Worm (Caenorhabditis elegans) whole organism, late embryonic: ENCODE results near the gene sdz-7.

Source experiments
- C38D4.7 ChIP-seq: fragments of 200-800 bp; sonication (Bioruptor generic); optimal IDR thresholded peaks from 2 replicates; lab custom pipeline; 2018; ENCODE audit warnings: mild to moderate bottlenecking, missing genetic modification characterization, moderate library complexity, missing compliant biosample characterization
- F13H6.1 ChIP-seq: sonication (generic microtip); optimal IDR thresholded peaks from 2 replicates; lab custom pipeline; 2016; ENCODE audit warnings: missing genetic modification characterization, missing compliant biosample characterization
- K02D7.2 ChIP-seq: sonication (generic microtip); optimal IDR thresholded peaks from 2 replicates; lab custom pipeline; 2017; ENCODE audit warnings: mild to moderate bottlenecking, missing genetic modification characterization, missing compliant biosample characterization
- K09A11.1 ChIP-seq: sonication (generic microtip); optimal IDR thresholded peaks from 2 replicates; lab custom pipeline; 2017; ENCODE audit warnings: antibody characterized with exemption, mild to moderate bottlenecking, missing genetic modification characterization, missing compliant biosample characterization; ENCODE audit not compliant: insufficient read depth
- Y22D7AL.16 ChIP-seq: sonication (generic microtip); optimal IDR thresholded peaks from 2 replicates; lab custom pipeline; 2016; ENCODE audit warnings: missing genetic modification characterization, missing compliant biosample characterization
- ama-1 ChIP-seq: fragments of 150-350 bp; optimal IDR thresholded peaks from 2 replicates; lab custom pipeline; 2014
- ceh-14 ChIP-seq: sonication (generic microtip); optimal IDR thresholded peaks from 2 replicates; lab custom pipeline; 2016; ENCODE audit warnings: missing genotype, missing genetic modification characterization, missing compliant biosample characterization
- ceh-18 ChIP-seq: sonication (generic microtip); optimal IDR thresholded peaks from 2 replicates; lab custom pipeline; 2016; ENCODE audit warnings: missing genetic modification characterization, missing compliant biosample characterization
- ceh-2 ChIP-seq: sonication (generic microtip); optimal IDR thresholded peaks from 2 replicates; lab custom pipeline; 2016; ENCODE audit warnings: missing genotype, missing genetic modification characterization, missing compliant biosample characterization
- ceh-22 ChIP-seq: sonication (generic microtip); optimal IDR thresholded peaks from 2 replicates; lab custom pipeline; 2017; ENCODE audit warnings: missing biosample characterization, missing genetic modification characterization
- ceh-30 ChIP-seq: fragments of 150-350 bp; optimal IDR thresholded peaks from 2 replicates; lab custom pipeline; 2014; ENCODE audit warnings: missing biosample characterization, missing genetic modification characterization
- ceh-31 ChIP-seq: sonication (generic microtip); optimal IDR thresholded peaks from 2 replicates; lab custom pipeline; 2016; ENCODE audit warnings: missing genetic modification characterization, missing compliant biosample characterization
- ceh-34 ChIP-seq: sonication (generic microtip); optimal IDR thresholded peaks from 2 replicates; lab custom pipeline; 2016; ENCODE audit warnings: mild to moderate bottlenecking, missing genetic modification characterization, missing compliant biosample characterization
- ceh-45 ChIP-seq: fragments of 200-800 bp; sonication (Bioruptor generic); IDR thresholded peaks from 2 replicates; pipeline ENCODE4 v1.3.6; 2022; ENCODE audit warnings: missing genetic modification reagents, missing genetic modification characterization, missing compliant biosample characterization
- ceh-6 ChIP-seq: fragments of 200-800 bp; sonication (Bioruptor generic); optimal IDR thresholded peaks from 2 replicates; lab custom pipeline; 2018; ENCODE audit warnings: mild to moderate bottlenecking, missing genetic modification characterization, missing compliant biosample characterization
- ceh-9 ChIP-seq: sonication (generic microtip); optimal IDR thresholded peaks from 2 replicates; lab custom pipeline; 2016; ENCODE audit warnings: mild to moderate bottlenecking, missing genetic modification characterization, inconsistent platforms, missing compliant biosample characterization
- che-1 ChIP-seq: sonication (generic microtip); optimal IDR thresholded peaks from 2 replicates; lab custom pipeline; 2016; ENCODE audit warnings: mild to moderate bottlenecking, missing genetic modification characterization, missing compliant biosample characterization
- dve-1 ChIP-seq: sonication (generic microtip); optimal IDR thresholded peaks from 2 replicates; lab custom pipeline; 2017; ENCODE audit warnings: antibody characterized with exemption, mild to moderate bottlenecking, missing genetic modification characterization, missing compliant biosample characterization
- elt-2 ChIP-seq: sonication (generic microtip); optimal IDR thresholded peaks from 2 replicates; lab custom pipeline; 2016; ENCODE audit warnings: missing genetic modification reagents, missing genetic modification characterization, missing compliant biosample characterization
- elt-4 ChIP-seq: sonication (generic microtip); optimal IDR thresholded peaks from 2 replicates; lab custom pipeline; 2016; ENCODE audit warnings: missing genetic modification characterization, missing compliant biosample characterization
- fax-1 ChIP-seq: sonication (generic microtip); optimal IDR thresholded peaks from 2 replicates; lab custom pipeline; 2016; ENCODE audit warnings: missing genotype, missing genetic modification characterization, missing compliant biosample characterization
- gmeb-2 ChIP-seq: sonication (generic microtip); optimal IDR thresholded peaks from 2 replicates; lab custom pipeline; 2016; ENCODE audit warnings: missing genetic modification characterization, inconsistent platforms, missing compliant biosample characterization
- hlh-13 ChIP-seq: fragments of 200-800 bp; sonication (Bioruptor generic); optimal IDR thresholded peaks from 2 replicates; lab custom pipeline; 2018; ENCODE audit warnings: mild to moderate bottlenecking, missing genetic modification characterization, missing compliant biosample characterization
- hlh-30 ChIP-seq: sonication (generic microtip); optimal IDR thresholded peaks from 2 replicates; lab custom pipeline; 2017; ENCODE audit warnings: antibody characterized with exemption, missing genetic modification characterization, missing compliant biosample characterization; ENCODE audit not compliant: insufficient read depth
- mec-3 ChIP-seq: sonication (generic microtip); optimal IDR thresholded peaks from 2 replicates; lab custom pipeline; 2016; ENCODE audit warnings: borderline replicate concordance, missing genetic modification characterization, missing compliant biosample characterization
- nfya-1 ChIP-seq: sonication (generic microtip); optimal IDR thresholded peaks from 2 replicates; lab custom pipeline; 2017; ENCODE audit warnings: missing genetic modification characterization, mild to moderate bottlenecking, missing compliant biosample characterization, antibody characterized with exemption, moderate library complexity
- odd-2 ChIP-seq: sonication (generic microtip); optimal IDR thresholded peaks from 2 replicates; lab custom pipeline; 2017; ENCODE audit warnings: antibody characterized with exemption, mild to moderate bottlenecking, missing genetic modification characterization, missing compliant biosample characterization
- pag-3 ChIP-seq: sonication (generic microtip); optimal IDR thresholded peaks from 2 replicates; lab custom pipeline; 2016; ENCODE audit warnings: missing compliant biosample characterization, missing genetic modification characterization, borderline replicate concordance
- rnt-1 ChIP-seq: sonication (generic microtip); optimal IDR thresholded peaks from 2 replicates; lab custom pipeline; 2016; ENCODE audit warnings: missing genetic modification characterization, missing compliant biosample characterization
- sdc-2 ChIP-seq: sonication (generic microtip); optimal IDR thresholded peaks from 2 replicates; lab custom pipeline; 2016; ENCODE audit warnings: missing genotype, missing genetic modification characterization, missing compliant biosample characterization
- tbx-2 ChIP-seq: sonication (generic microtip); optimal IDR thresholded peaks from 2 replicates; lab custom pipeline; 2016; ENCODE audit warnings: missing genetic modification characterization, missing compliant biosample characterization
- ttx-3 ChIP-seq: sonication (generic microtip); optimal IDR thresholded peaks from 2 replicates; lab custom pipeline; 2016; ENCODE audit warnings: missing genetic modification reagents, missing genetic modification characterization, missing compliant biosample characterization
- ztf-16 ChIP-seq: sonication (generic microtip); optimal IDR thresholded peaks from 2 replicates; lab custom pipeline; 2017; ENCODE audit warnings: missing genetic modification characterization, missing compliant biosample characterization

The sdz-7 gene

DNA sequence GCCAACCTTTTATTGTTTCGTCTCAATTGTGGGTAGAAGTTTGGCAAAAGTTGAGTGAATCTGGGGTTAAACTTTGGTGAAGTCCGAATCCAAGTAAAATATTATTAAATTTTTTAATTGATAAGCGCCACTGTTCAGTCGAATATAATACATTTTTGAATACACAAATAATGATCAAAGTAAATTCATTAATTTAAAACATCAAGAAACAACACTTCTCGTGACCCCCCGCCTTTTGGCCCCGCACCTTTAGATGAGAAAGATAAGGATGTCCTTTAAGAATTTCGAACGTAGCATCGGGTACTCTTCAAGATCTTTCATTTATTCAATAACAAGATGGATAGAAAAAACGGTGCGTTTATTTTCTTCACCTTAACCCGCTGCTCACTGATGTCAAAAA is 25.1 kb downstream of the sdz-7 start, which contains the start of gene nhr-257:
Gene nhr-257, plus strand, starts transcription at position 301 of the 400 bp plus-strand sequence.
- no peak for TF ChIP-seq fax-1 (tag; lab: Kevin White, UChicago)
- TF ChIP-seq elt-2 (tag; lab: Kevin White, UChicago), result no peak
- no peak for TF ChIP-seq ttx-3 (tag; lab: Kevin White, UChicago)
- TF ChIP-seq gmeb-2 (tag; lab: Kevin White, UChicago), result no peak
- TF ChIP-seq C38D4.7 (GFP tag; lab: Kevin White, UChicago), result no peak
- no peak for TF ChIP-seq ceh-45 (GFP tag; lab: Robert Waterston, UW)
- TF ChIP-seq ceh-14, result no peak
- no peak for TF ChIP-seq ceh-6
- no peak for TF ChIP-seq ztf-16
- no peak for TF ChIP-seq ceh-30
- TF ChIP-seq nfya-1 (tag; lab: Kevin White, UChicago), result no peak
- TF ChIP-seq mec-3 (tag; lab: Kevin White, UChicago), result no peak
- no peak for TF ChIP-seq ceh-2 (tag; lab: Kevin White, UChicago)
- TF ChIP-seq sdc-2 (tag; lab: Kevin White, UChicago), result no peak
- TF ChIP-seq ceh-31 (tag; lab: Kevin White, UChicago), result no peak

DNA sequence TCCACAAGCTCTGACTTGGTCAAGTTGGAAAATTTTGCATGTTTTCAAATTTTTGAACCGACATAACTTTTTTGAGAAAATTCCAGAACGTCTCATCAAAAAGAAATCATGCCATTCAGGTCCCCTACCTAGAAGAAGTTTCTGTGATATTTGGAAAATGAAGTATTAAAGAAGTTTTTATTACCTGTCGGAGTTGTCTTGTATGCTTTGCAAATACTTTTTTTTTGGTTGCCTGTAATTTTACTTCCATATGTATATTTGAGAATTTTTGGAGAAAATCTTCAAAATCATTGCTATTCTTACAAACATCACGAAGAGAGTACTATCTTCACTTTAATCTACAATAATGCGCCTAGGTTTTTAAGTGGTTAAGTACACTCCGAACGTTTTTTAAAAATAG is 27.1 kb downstream of the sdz-7 start, which contains the start of gene nhr-72:
Gene nhr-72, minus strand, starts transcription at position 101 of the 400 bp plus-strand sequence.
- TF ChIP-seq ceh-22 (no peak), ama-1 (lab: Kevin White, UChicago) (no peak), elt-2 (tag; lab: Kevin White, UChicago) (no peak), ceh-34 (tag; lab: Kevin White, UChicago) (no peak), Y22D7AL.16 (no peak), C38D4.7 (GFP tag; lab: Kevin White, UChicago) (no peak), tbx-2 (tag; lab: Kevin White, UChicago) (no peak), hlh-13 (no peak), odd-2 (no peak), ceh-6 (no peak), dve-1 (no peak), K02D7.2 (no peak), ceh-30 (no peak)

DNA sequence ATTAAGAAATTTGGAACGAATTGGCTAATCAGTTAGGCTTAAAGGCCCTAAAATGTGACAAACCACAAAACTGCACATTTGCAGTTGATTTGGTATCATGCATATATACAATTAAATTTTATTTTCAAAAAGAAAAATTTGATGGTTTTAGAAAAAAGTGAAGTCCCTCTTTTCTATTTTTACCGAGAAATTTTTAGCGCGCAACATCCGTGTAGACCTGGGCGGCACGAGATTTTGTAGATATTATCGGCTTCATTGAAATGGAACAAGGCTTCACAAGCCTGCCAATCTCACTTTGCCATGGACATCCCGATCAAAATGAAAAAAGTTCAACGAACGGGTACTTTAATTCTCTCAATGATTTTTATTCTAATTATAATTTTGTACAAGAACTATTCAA is 31.7 kb downstream of the sdz-7 start, which contains the start of gene C17A2.2:
Gene C17A2.2, plus strand, starts transcription at position 301 of the 400 bp plus-strand sequence.
- TF ChIP-seq rnt-1 (tag; lab: Kevin White, UChicago) (no peak), F13H6.1 (tag; lab: Kevin White, UChicago) (no peak)

DNA sequence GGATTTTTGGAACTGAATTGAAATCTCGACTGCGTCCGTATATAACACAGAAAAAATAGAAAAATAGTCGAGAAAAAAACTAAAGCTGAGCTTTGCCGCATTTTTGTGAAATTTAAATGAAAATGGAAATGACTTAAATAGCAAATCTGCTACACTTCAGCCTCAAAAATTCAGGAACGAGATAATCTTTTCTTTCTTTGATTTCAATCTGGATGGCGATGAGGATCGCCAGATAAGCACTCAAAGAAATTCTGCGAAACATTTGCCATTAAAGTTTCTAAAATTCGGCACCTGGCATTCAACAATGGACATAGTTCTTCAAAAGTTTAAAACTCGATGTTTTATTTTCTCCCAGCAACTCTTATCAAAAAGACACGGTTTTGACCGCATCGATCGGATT is 34.5 kb downstream of the sdz-7 start, which contains the start of the genes C17A2.7 and C17A2.3:
Gene C17A2.7, minus strand, starts transcription at position 101 of the 400 bp plus-strand sequence.
Gene C17A2.3, plus strand, starts transcription at position 305 of the 400 bp plus-strand sequence.
- TF ChIP-seq ceh-2 (tag; lab: Kevin White, UChicago) (no peak), ceh-9 (tag; lab: Kevin White, UChicago) (no peak), C38D4.7 (GFP tag; lab: Kevin White, UChicago) (no peak), ceh-18 (tag; lab: Kevin White, UChicago) (no peak), hlh-30 (tag; lab: Kevin White, UChicago) (no peak)

DNA sequence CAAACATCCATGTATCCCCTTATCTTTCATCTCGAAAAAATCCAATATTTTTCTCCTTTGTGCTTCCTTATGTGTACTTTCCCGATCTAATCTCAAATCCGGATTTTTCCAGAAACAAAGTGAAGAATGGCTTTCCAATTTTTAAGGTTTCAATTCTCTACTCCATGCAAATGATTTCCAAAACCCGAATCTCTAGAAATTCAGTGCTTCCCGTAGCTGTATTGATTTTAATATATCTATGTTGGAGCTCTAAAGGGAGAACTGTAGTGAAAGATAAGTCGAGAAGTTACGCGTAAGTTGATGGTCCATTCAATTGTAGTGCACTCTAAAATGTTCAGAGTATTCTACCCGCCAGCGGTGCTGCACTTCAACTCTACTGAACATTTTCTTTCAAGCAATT is 38.2 kb downstream of the sdz-7 start, which contains the start of gene C17A2.4:
Gene C17A2.4, plus strand, starts transcription at position 301 of the 400 bp plus-strand sequence.
- TF ChIP-seq K09A11.1 (tag; lab: Kevin White, UChicago) (no peak), elt-4 (tag; lab: Kevin White, UChicago) (no peak), dve-1 (no peak), che-1 (no peak), ztf-16 (no peak), ttx-3 (tag; lab: Kevin White, UChicago) (no peak), pag-3 (tag; lab: Kevin White, UChicago) (no peak)
